Worm (Caenorhabditis elegans): ENCODE measurements around the gene ZK512.11.

ce11 chrIII:9138601-9139000, 5.4 kb upstream of the ZK512.11 start, which contains the start of gene ZK512.7:
- no peak for TF ChIP-seq dve-1 (tag; optimal IDR thresholded peaks at IDR 0.05)
- no peak for TF ChIP-seq hlh-13 (GFP tag; optimal IDR thresholded peaks at IDR 0.05)
- no peak for TF ChIP-seq gmeb-2 (tag; optimal IDR thresholded peaks at IDR 0.05)
- no peak for TF ChIP-seq ceh-2 (tag; optimal IDR thresholded peaks at IDR 0.05)
- no peak for TF ChIP-seq unc-55 (GFP tag; optimal IDR thresholded peaks at IDR 0.05)
- no peak for TF ChIP-seq pag-3 (tag; optimal IDR thresholded peaks at IDR 0.05; ENCODE audit: borderline replicate concordance)
- no peak for TF ChIP-seq madf-2 (tag; optimal IDR thresholded peaks at IDR 0.05)
- no peak for TF ChIP-seq elt-2 (tag; optimal IDR thresholded peaks at IDR 0.05)
- TF ChIP-seq sox-4 (tag; optimal IDR thresholded peaks at IDR 0.05): no peak
- no peak for TF ChIP-seq npax-4 (tag; optimal IDR thresholded peaks at IDR 0.05)
- TF ChIP-seq C08G9.2 (tag; optimal IDR thresholded peaks at IDR 0.05): no peak
